Worm (Caenorhabditis elegans): ENCODE measurements around the gene fbxb-92.

ce11 chrII:3727996-3728395 is 19.3 kb downstream of the fbxb-92 start, which contains the start of gene C46E10.8:
- no peak for TF ChIP-seq mls-2 (tag; optimal IDR thresholded peaks at IDR 0.05)
- no peak for TF ChIP-seq nhr-237 (tag; optimal IDR thresholded peaks at IDR 0.05)
- TF ChIP-seq nhr-12 (tag; optimal IDR thresholded peaks at IDR 0.05), result no peak
- no peak for TF ChIP-seq M03D4.4 (tag; optimal IDR thresholded peaks at IDR 0.05)
- TF ChIP-seq ztf-11 (tag; optimal IDR thresholded peaks at IDR 0.05), result no peak
- no peak for TF ChIP-seq sptf-1 (tag; optimal IDR thresholded peaks at IDR 0.05)
- TF ChIP-seq blmp-1 (tag; optimal IDR thresholded peaks at IDR 0.05), result no peak
- TF ChIP-seq elt-1 (tag; optimal IDR thresholded peaks at IDR 0.05; ENCODE audit: borderline replicate concordance, insufficient read depth), result no peak
- no peak for TF ChIP-seq lsy-2 (tag; optimal IDR thresholded peaks at IDR 0.05)
- no peak for TF ChIP-seq unc-62 (GFP tag; optimal IDR thresholded peaks at IDR 0.05)
- no peak for TF ChIP-seq hlh-1 (tag; optimal IDR thresholded peaks at IDR 0.05)
- TF ChIP-seq drap-1 (GFP tag; optimal IDR thresholded peaks at IDR 0.05), result no peak
- no peak for TF ChIP-seq mep-1 (tag; optimal IDR thresholded peaks at IDR 0.05)
